Worm (Caenorhabditis elegans) whole organism, late embryonic: Measurements from ENCODE around the gene tnt-2.

Experiments used
- F13H6.1 ChIP-seq: sonication (generic microtip); optimal IDR thresholded peaks from 2 replicates; lab custom pipeline; 2016; ENCODE audit warnings: missing genetic modification characterization, missing compliant biosample characterization
- K02D7.2 ChIP-seq: sonication (generic microtip); optimal IDR thresholded peaks from 2 replicates; lab custom pipeline; 2017; ENCODE audit warnings: mild to moderate bottlenecking, missing genetic modification characterization, missing compliant biosample characterization
- K09A11.1 ChIP-seq: sonication (generic microtip); optimal IDR thresholded peaks from 2 replicates; lab custom pipeline; 2017; ENCODE audit warnings: antibody characterized with exemption, mild to moderate bottlenecking, missing genetic modification characterization, missing compliant biosample characterization; ENCODE audit not compliant: insufficient read depth
- Y22D7AL.16 ChIP-seq: sonication (generic microtip); optimal IDR thresholded peaks from 2 replicates; lab custom pipeline; 2016; ENCODE audit warnings: missing genetic modification characterization, missing compliant biosample characterization
- ahr-1 ChIP-seq: sonication (generic microtip); optimal IDR thresholded peaks from 2 replicates; lab custom pipeline; 2016; ENCODE audit warnings: missing genetic modification characterization, missing compliant biosample characterization
- ceh-14 ChIP-seq: sonication (generic microtip); optimal IDR thresholded peaks from 2 replicates; lab custom pipeline; 2016; ENCODE audit warnings: missing genotype, missing genetic modification characterization, missing compliant biosample characterization
- ceh-19 ChIP-seq: fragments of 200-800 bp; sonication (Bioruptor generic); optimal IDR thresholded peaks from 2 replicates; lab custom pipeline; 2018; ENCODE audit warnings: mild to moderate bottlenecking, missing genetic modification characterization, missing compliant biosample characterization
- ceh-22 ChIP-seq: sonication (generic microtip); optimal IDR thresholded peaks from 2 replicates; lab custom pipeline; 2017; ENCODE audit warnings: missing biosample characterization, missing genetic modification characterization
- ceh-30 ChIP-seq: fragments of 150-350 bp; optimal IDR thresholded peaks from 2 replicates; lab custom pipeline; 2014; ENCODE audit warnings: missing biosample characterization, missing genetic modification characterization
- ceh-34 ChIP-seq: sonication (generic microtip); optimal IDR thresholded peaks from 2 replicates; lab custom pipeline; 2016; ENCODE audit warnings: mild to moderate bottlenecking, missing genetic modification characterization, missing compliant biosample characterization
- ceh-48 ChIP-seq: sonication (generic microtip); optimal IDR thresholded peaks from 2 replicates; lab custom pipeline; 2016; ENCODE audit warnings: missing genetic modification characterization, inconsistent platforms, missing compliant biosample characterization
- ceh-6 ChIP-seq: fragments of 200-800 bp; sonication (Bioruptor generic); optimal IDR thresholded peaks from 2 replicates; lab custom pipeline; 2018; ENCODE audit warnings: mild to moderate bottlenecking, missing genetic modification characterization, missing compliant biosample characterization
- ceh-9 ChIP-seq: sonication (generic microtip); optimal IDR thresholded peaks from 2 replicates; lab custom pipeline; 2016; ENCODE audit warnings: mild to moderate bottlenecking, missing genetic modification characterization, inconsistent platforms, missing compliant biosample characterization
- che-1 ChIP-seq: sonication (generic microtip); optimal IDR thresholded peaks from 2 replicates; lab custom pipeline; 2016; ENCODE audit warnings: mild to moderate bottlenecking, missing genetic modification characterization, missing compliant biosample characterization
- dve-1 ChIP-seq: sonication (generic microtip); optimal IDR thresholded peaks from 2 replicates; lab custom pipeline; 2017; ENCODE audit warnings: antibody characterized with exemption, mild to moderate bottlenecking, missing genetic modification characterization, missing compliant biosample characterization
- ets-4 ChIP-seq: sonication (generic microtip); optimal IDR thresholded peaks from 2 replicates; lab custom pipeline; 2016; ENCODE audit warnings: missing genetic modification characterization, missing compliant biosample characterization
- fax-1 ChIP-seq: sonication (generic microtip); optimal IDR thresholded peaks from 2 replicates; lab custom pipeline; 2016; ENCODE audit warnings: missing genotype, missing genetic modification characterization, missing compliant biosample characterization
- fkh-6 ChIP-seq: sonication (generic microtip); optimal IDR thresholded peaks from 2 replicates; lab custom pipeline; 2016; ENCODE audit warnings: missing genetic modification characterization, missing compliant biosample characterization
- hlh-13 ChIP-seq: fragments of 200-800 bp; sonication (Bioruptor generic); optimal IDR thresholded peaks from 2 replicates; lab custom pipeline; 2018; ENCODE audit warnings: mild to moderate bottlenecking, missing genetic modification characterization, missing compliant biosample characterization
- hlh-30 ChIP-seq: sonication (generic microtip); optimal IDR thresholded peaks from 2 replicates; lab custom pipeline; 2017; ENCODE audit warnings: antibody characterized with exemption, missing genetic modification characterization, missing compliant biosample characterization; ENCODE audit not compliant: insufficient read depth
- hlh-6 ChIP-seq: sonication (generic microtip); optimal IDR thresholded peaks from 2 replicates; lab custom pipeline; 2016; ENCODE audit warnings: missing genotype, missing genetic modification characterization, missing compliant biosample characterization
- lin-11 ChIP-seq: fragments of 200-800 bp; sonication (Bioruptor generic); optimal IDR thresholded peaks from 2 replicates; lab custom pipeline; 2018; ENCODE audit warnings: mild to moderate bottlenecking, missing genetic modification characterization, missing compliant biosample characterization
- nfya-1 ChIP-seq: sonication (generic microtip); optimal IDR thresholded peaks from 2 replicates; lab custom pipeline; 2017; ENCODE audit warnings: missing genetic modification characterization, mild to moderate bottlenecking, missing compliant biosample characterization, antibody characterized with exemption, moderate library complexity
- nhr-11 ChIP-seq: fragments of 150-350 bp; optimal IDR thresholded peaks from 2 replicates; lab custom pipeline; 2014; ENCODE audit warnings: missing biosample characterization, missing genetic modification characterization
- npax-4 ChIP-seq: sonication (generic microtip); optimal IDR thresholded peaks from 2 replicates; lab custom pipeline; 2016; ENCODE audit warnings: missing genetic modification characterization, missing compliant biosample characterization
- odd-2 ChIP-seq: sonication (generic microtip); optimal IDR thresholded peaks from 2 replicates; lab custom pipeline; 2017; ENCODE audit warnings: antibody characterized with exemption, mild to moderate bottlenecking, missing genetic modification characterization, missing compliant biosample characterization
- pat-9 ChIP-seq: fragments of 200-800 bp; sonication (Bioruptor generic); optimal IDR thresholded peaks from 2 replicates; lab custom pipeline; 2018; ENCODE audit warnings: mild to moderate bottlenecking, missing genetic modification characterization, moderate library complexity, missing compliant biosample characterization
- sdc-2 ChIP-seq: sonication (generic microtip); optimal IDR thresholded peaks from 2 replicates; lab custom pipeline; 2016; ENCODE audit warnings: missing genotype, missing genetic modification characterization, missing compliant biosample characterization
- sox-2 ChIP-seq: fragments of 200-800 bp; sonication (Bioruptor generic); IDR thresholded peaks from 2 replicates; pipeline ENCODE4 v1.3.6; 2022; ENCODE audit warnings: missing genetic modification reagents, missing genetic modification characterization, missing compliant biosample characterization
- sox-4 ChIP-seq: sonication (generic microtip); optimal IDR thresholded peaks from 2 replicates; lab custom pipeline; 2017; ENCODE audit warnings: mild to moderate bottlenecking, missing genetic modification characterization, inconsistent platforms, missing compliant biosample characterization
- tbx-2 ChIP-seq: sonication (generic microtip); optimal IDR thresholded peaks from 2 replicates; lab custom pipeline; 2016; ENCODE audit warnings: missing genetic modification characterization, missing compliant biosample characterization
- unc-3 ChIP-seq, 2 experiments: fragments of 200-800 bp in 1 of 2; sonication (Bioruptor generic) in 1 of 2; sonication (generic microtip) in 1 of 2; conservative IDR thresholded peaks in 1 of 2; optimal IDR thresholded peaks in 1 of 2; 2 replicates each; pipeline versions ENCODE4 v1.3.6 to Lab custom; 2016 to 2022; ENCODE audit warnings: missing compliant biosample characterization in 2 of 2, missing genetic modification characterization in 2 of 2, missing genetic modification reagents in 1 of 2
- unc-55 ChIP-seq: sonication (generic microtip); optimal IDR thresholded peaks from 2 replicates; lab custom pipeline; 2017; ENCODE audit warnings: missing biosample characterization, missing genetic modification reagents, missing genetic modification characterization
- zip-5 ChIP-seq: sonication (generic microtip); optimal IDR thresholded peaks from 2 replicates; lab custom pipeline; 2016; ENCODE audit warnings: missing genetic modification characterization, missing compliant biosample characterization
- ztf-16 ChIP-seq: sonication (generic microtip); optimal IDR thresholded peaks from 2 replicates; lab custom pipeline; 2017; ENCODE audit warnings: missing genetic modification characterization, missing compliant biosample characterization

Gene tnt-2

ce11 chrX:8697517-8697916, 25.8 kb downstream of the tnt-2 start, which contains the start of gene frpr-8:
Gene frpr-8, plus strand, starts transcription at chrX:8697817.
- TF ChIP-seq hlh-30 (no peak), ahr-1 (tag; lab: Kevin White, UChicago) (no peak), ceh-34 (tag; lab: Kevin White, UChicago) (no peak), Y22D7AL.16 (tag; lab: Kevin White, UChicago) (no peak), ceh-14 (no peak), nfya-1 (tag; lab: Kevin White, UChicago) (no peak), zip-5 (tag; lab: Kevin White, UChicago) (no peak), dve-1 (tag; lab: Kevin White, UChicago) (no peak), pat-9 (tag; lab: Kevin White, UChicago) (no peak)
- TF ChIP-seq, all 69 proteins: peak for 0

- TF ChIP-seq unc-55 (GFP tag; lab: Kevin White, UChicago): no peak
- TF ChIP-seq ztf-16 (tag; lab: Kevin White, UChicago): no peak
- no peak for TF ChIP-seq sdc-2 (tag; lab: Kevin White, UChicago)
- TF ChIP-seq hlh-13 (GFP tag; lab: Kevin White, UChicago): no peak
- TF ChIP-seq che-1 (tag; lab: Kevin White, UChicago): no peak
- no peak for TF ChIP-seq ceh-9 (tag; lab: Kevin White, UChicago)
- no peak for TF ChIP-seq zip-5 (tag; lab: Kevin White, UChicago)
- TF ChIP-seq fax-1 (tag; lab: Kevin White, UChicago): no peak
- no peak for TF ChIP-seq F13H6.1 (tag; lab: Kevin White, UChicago)
- no peak for TF ChIP-seq fkh-6 (tag; lab: Kevin White, UChicago)
- no peak for TF ChIP-seq K09A11.1 (tag; lab: Kevin White, UChicago)
- TF ChIP-seq ceh-30: no peak
Observed at ce11 chrX:8681600-8681999, 41.8 kb downstream of the tnt-2 start, which contains the start of gene K09E2.1. Gene K09E2.1, plus strand, starts transcription at chrX:8681900.

ce11 chrX:8677873-8678272, 45.5 kb downstream of the tnt-2 start:
- no peak for TF ChIP-seq ceh-30
- no peak for TF ChIP-seq F13H6.1 (tag; lab: Kevin White, UChicago)
- no peak for TF ChIP-seq ceh-22 (tag; lab: Kevin White, UChicago)
- TF ChIP-seq npax-4 (tag; lab: Kevin White, UChicago): no peak
- TF ChIP-seq hlh-30: no peak
- TF ChIP-seq che-1 (tag; lab: Kevin White, UChicago): no peak
- TF ChIP-seq sox-2: no peak
- TF ChIP-seq ceh-19: no peak

- TF ChIP-seq ceh-30 (no peak), ets-4 (tag; lab: Kevin White, UChicago) (no peak), odd-2 (tag; lab: Kevin White, UChicago) (no peak), ceh-48 (tag; lab: Kevin White, UChicago) (no peak), hlh-6 (tag; lab: Kevin White, UChicago) (no peak), sox-4 (tag; lab: Kevin White, UChicago) (no peak), K02D7.2 (no peak), nhr-11 (tag; lab: Kevin White, UChicago) (no peak), unc-3 (GFP tag; conservative IDR thresholded peaks at IDR 0.05; lab: Robert Waterston, UW) (no peak), unc-3 (tag; optimal IDR thresholded peaks at IDR 0.05; lab: Kevin White, UChicago) (no peak), lin-11 (tag; lab: Kevin White, UChicago) (no peak), che-1 (tag; lab: Kevin White, UChicago) (no peak), K09A11.1 (tag; lab: Kevin White, UChicago) (no peak), hlh-13 (GFP tag; lab: Kevin White, UChicago) (no peak), ceh-6 (no peak), tbx-2 (no peak)
Observed at ce11 chrX:8677320-8677719, 46.0 kb downstream of the tnt-2 start.
